Worm (Caenorhabditis elegans): ENCODE data around the gene T10B9.14.

ce11 chrII:9735785-9736184 lies 46.5 kb downstream of the T10B9.14 start:
- no peak for TF ChIP-seq Y56A3A.18 (GFP tag; IDR thresholded peaks at IDR 0.05)
- TF ChIP-seq F52B5.7 (tag; optimal IDR thresholded peaks at IDR 0.05), result no peak
- no peak for TF ChIP-seq dpl-1 (GFP tag; optimal IDR thresholded peaks at IDR 0.05)
- TF ChIP-seq ama-1 (optimal IDR thresholded peaks at IDR 0.05), result no peak
- no peak for TF ChIP-seq ama-1 (GFP tag; optimal IDR thresholded peaks at IDR 0.05)
- no peak for TF ChIP-seq unc-62 (GFP tag; optimal IDR thresholded peaks at IDR 0.05)
- TF ChIP-seq athp-1 (tag; optimal IDR thresholded peaks at IDR 0.05), result no peak
- TF ChIP-seq Y53G8AR.9 (GFP tag; conservative IDR thresholded peaks at IDR 0.05), result no peak
- TF ChIP-seq nfyb-1 (GFP tag; IDR thresholded peaks at IDR 0.05), result no peak

Measured in whole organism, young adult.